Worm (Caenorhabditis elegans) whole organism, L4 larva: ENCODE data around the gene tsen-54.
A peak's percentile ranks its signal among the peaks of the same experiment; 100 is the strongest.

Source experiments
- F44E2.7 ChIP-seq: fragments of 200-800 bp; sonication (Bioruptor generic); IDR thresholded peaks from 2 replicates; pipeline ENCODE4 v2.1.2; 2022; ENCODE audit warnings: missing genetic modification characterization, missing compliant biosample characterization
- R02D3.7 ChIP-seq: fragments of 150-350 bp; sonication (generic microtip); optimal IDR thresholded peaks from 3 replicates; lab custom pipeline; 2014; ENCODE audit warnings: missing biosample characterization, missing genetic modification characterization
- T20F7.1 ChIP-seq: fragments of 200-800 bp; sonication (Bioruptor generic); optimal IDR thresholded peaks from 2 replicates; lab custom pipeline; 2018; ENCODE audit warnings: mild to moderate bottlenecking, missing genetic modification characterization, missing compliant biosample characterization
- ZK337.2 ChIP-seq: fragments of 200-800 bp; sonication (Bioruptor generic); IDR thresholded peaks from 2 replicates; pipeline ENCODE4 v1.3.6; 2022; ENCODE audit warnings: missing genetic modification reagents, missing genetic modification characterization, missing compliant biosample characterization
- aly-2 ChIP-seq: sonication (generic microtip); optimal IDR thresholded peaks from 2 replicates; lab custom pipeline; 2018; ENCODE audit warnings: missing biosample characterization, missing genetic modification characterization
- ceh-32 ChIP-seq: sonication (generic microtip); optimal IDR thresholded peaks from 2 replicates; lab custom pipeline; 2016; ENCODE audit warnings: mild to moderate bottlenecking, missing genetic modification characterization, missing compliant biosample characterization; ENCODE audit not compliant: poor library complexity
- ctbp-1 ChIP-seq: fragments of 200-800 bp; sonication (Bioruptor generic); IDR thresholded peaks from 2 replicates; pipeline ENCODE4 v1.3.6; 2022; ENCODE audit warnings: missing genetic modification reagents, missing genetic modification characterization, missing compliant biosample characterization
- daf-12 ChIP-seq: fragments of 150-350 bp; optimal IDR thresholded peaks from 2 replicates; lab custom pipeline; 2014; ENCODE audit warnings: missing biosample characterization, missing genetic modification reagents, missing genetic modification characterization
- dmd-9 ChIP-seq: fragments of 200-800 bp; sonication (Bioruptor generic); IDR thresholded peaks from 2 replicates; pipeline ENCODE4 v1.3.6; 2022; ENCODE audit warnings: missing genetic modification reagents, missing genetic modification characterization, missing compliant biosample characterization
- duxl-1 ChIP-seq: sonication (generic microtip); optimal IDR thresholded peaks from 2 replicates; lab custom pipeline; 2016; ENCODE audit warnings: mild to moderate bottlenecking, missing genetic modification characterization, moderate library complexity, missing compliant biosample characterization; ENCODE audit not compliant: poor library complexity
- dve-1 ChIP-seq: sonication (generic microtip); optimal IDR thresholded peaks from 2 replicates; lab custom pipeline; 2017; ENCODE audit warnings: antibody characterized with exemption, mild to moderate bottlenecking, missing genetic modification characterization, missing compliant biosample characterization; ENCODE audit not compliant: insufficient read depth
- egl-27 ChIP-seq: sonication (generic microtip); optimal IDR thresholded peaks from 3 replicates; lab custom pipeline; 2017; ENCODE audit warnings: missing biosample characterization, missing genetic modification reagents, missing genetic modification characterization
- fos-1 ChIP-seq: fragments of 150-350 bp; optimal IDR thresholded peaks from 2 replicates; lab custom pipeline; 2014; ENCODE audit warnings: missing biosample characterization, missing genetic modification characterization
- hmg-1.1 ChIP-seq: fragments of 200-800 bp; sonication (Bioruptor generic); IDR thresholded peaks from 2 replicates; pipeline ENCODE4 v1.3.6; 2022; ENCODE audit warnings: missing genetic modification reagents, missing genetic modification characterization, missing compliant biosample characterization
- lim-7 ChIP-seq: fragments of 200-800 bp; sonication (Bioruptor generic); IDR thresholded peaks from 2 replicates; pipeline ENCODE4 v1.3.6; 2022; ENCODE audit warnings: missing genetic modification characterization, missing compliant biosample characterization
- lin-1 ChIP-seq: fragments of 200-800 bp; sonication (Bioruptor generic); IDR thresholded peaks from 2 replicates; pipeline ENCODE4 v1.3.6; 2022; ENCODE audit warnings: missing genetic modification reagents, missing genetic modification characterization, missing compliant biosample characterization
- lir-3 ChIP-seq: sonication (generic microtip); optimal IDR thresholded peaks from 2 replicates; lab custom pipeline; 2016; ENCODE audit warnings: mild to moderate bottlenecking, missing genetic modification characterization, missing compliant biosample characterization
- lsy-2 ChIP-seq, 2 experiments: fragments of 150-350 bp in 1 of 2; sonication (generic microtip) in 1 of 2; optimal IDR thresholded peaks; 2 replicates each; lab custom pipeline; 2014 to 2017; ENCODE audit warnings: missing biosample characterization in 2 of 2, missing genetic modification characterization in 2 of 2
- mes-2 ChIP-seq: sonication (generic microtip); optimal IDR thresholded peaks from 2 replicates; lab custom pipeline; 2016; ENCODE audit warnings: missing genotype, mild to moderate bottlenecking, missing genetic modification characterization, missing compliant biosample characterization; ENCODE audit not compliant: poor library complexity, severe bottlenecking
- nhr-10 ChIP-seq: fragments of 150-350 bp; optimal IDR thresholded peaks from 2 replicates; lab custom pipeline; 2014; ENCODE audit warnings: missing biosample characterization, missing genetic modification characterization
- nhr-41 ChIP-seq: fragments of 200-800 bp; sonication (Bioruptor generic); IDR thresholded peaks from 2 replicates; pipeline ENCODE4 v1.3.6; 2022; ENCODE audit warnings: missing genetic modification reagents, missing genetic modification characterization, missing compliant biosample characterization
- nhr-42 ChIP-seq: fragments of 200-800 bp; sonication (Bioruptor generic); IDR thresholded peaks from 2 replicates; pipeline ENCODE4 v1.3.6; 2022; ENCODE audit warnings: missing genetic modification characterization, missing compliant biosample characterization
- nhr-77 ChIP-seq: fragments of 150-350 bp; optimal IDR thresholded peaks from 2 replicates; lab custom pipeline; 2014; ENCODE audit warnings: missing biosample characterization, missing genetic modification characterization
- php-3 ChIP-seq: fragments of 200-800 bp; sonication (Bioruptor generic); IDR thresholded peaks from 2 replicates; pipeline ENCODE4 v1.3.6; 2022; ENCODE audit warnings: missing genetic modification reagents, missing genetic modification characterization, missing compliant biosample characterization
- pqm-1 ChIP-seq: sonication (generic microtip); optimal IDR thresholded peaks from 2 replicates; lab custom pipeline; 2017; ENCODE audit warnings: missing biosample characterization, missing genetic modification characterization
- saeg-2 ChIP-seq: fragments of 200-800 bp; sonication (Bioruptor generic); IDR thresholded peaks from 2 replicates; pipeline ENCODE4 v1.3.6; 2022; ENCODE audit warnings: missing genetic modification reagents, missing genetic modification characterization, missing compliant biosample characterization
- set-16 ChIP-seq: fragments of 200-800 bp; sonication (Bioruptor generic); IDR thresholded peaks from 2 replicates; pipeline ENCODE4 v1.3.6; 2022; ENCODE audit warnings: missing genetic modification reagents, missing genetic modification characterization, missing compliant biosample characterization
- snpc-1.2 ChIP-seq: fragments of 200-800 bp; sonication (Bioruptor generic); IDR thresholded peaks from 2 replicates; pipeline ENCODE4 v1.3.6; 2022; ENCODE audit warnings: missing genetic modification reagents, missing genetic modification characterization, missing compliant biosample characterization
- spr-1 ChIP-seq: sonication (generic microtip); optimal IDR thresholded peaks from 2 replicates; lab custom pipeline; 2016; ENCODE audit warnings: mild to moderate bottlenecking, missing genetic modification characterization, missing compliant biosample characterization
- spr-3 ChIP-seq: fragments of 200-800 bp; sonication (Bioruptor generic); optimal IDR thresholded peaks from 2 replicates; lab custom pipeline; 2018; ENCODE audit warnings: mild to moderate bottlenecking, missing genetic modification characterization, missing compliant biosample characterization
- unc-130 ChIP-seq: sonication (generic microtip); optimal IDR thresholded peaks from 2 replicates; lab custom pipeline; 2016; ENCODE audit warnings: missing genetic modification reagents, missing genetic modification characterization, missing compliant biosample characterization
- unc-62 ChIP-seq, 3 experiments: fragments of 150-350 bp in 1 of 3; sonication (generic microtip); optimal IDR thresholded peaks in 2 of 3; peaks in 1 of 3; 1 replicate in 1 of 3; 2 replicates in 2 of 3; lab custom pipeline; 2014 to 2017; ENCODE audit warnings: missing biosample characterization in 3 of 3, missing genetic modification characterization in 3 of 3, missing genetic modification reagents in 3 of 3, missing genotype in 1 of 3
- zfp-2 ChIP-seq: sonication (generic microtip); optimal IDR thresholded peaks from 2 replicates; lab custom pipeline; 2016; ENCODE audit warnings: mild to moderate bottlenecking, missing genetic modification characterization, missing compliant biosample characterization
- zfp-3 ChIP-seq: fragments of 200-800 bp; sonication (Bioruptor generic); conservative IDR thresholded peaks from 2 replicates; pipeline ENCODE4 v1.3.6; 2022; ENCODE audit warnings: missing genetic modification reagents, missing genetic modification characterization, missing compliant biosample characterization
- ztf-7 ChIP-seq: fragments of 150-350 bp; optimal IDR thresholded peaks from 2 replicates; lab custom pipeline; 2014; ENCODE audit warnings: missing biosample characterization, missing genetic modification characterization

The tsen-54 gene

ce11 chrIV:1947891-1948290 lies at the start of gene tsen-54:
Gene tsen-54 (plus strand): TSS chrIV:1948191.
- TF ChIP-seq php-3 (GFP tag; lab: Robert Waterston, UW) (no peak), zfp-2 (tag; lab: Kevin White, UChicago) (no peak), pqm-1 (tag; lab: Kevin White, UChicago) (no peak), egl-27 (tag; lab: Kevin White, UChicago) (no peak), nhr-77 (no peak), ZK337.2 (GFP tag; lab: Robert Waterston, UW) (no peak), ctbp-1 (GFP tag; lab: Robert Waterston, UW) (no peak), mes-2 (tag; lab: Kevin White, UChicago) (no peak), ceh-32 (tag; lab: Kevin White, UChicago) (no peak), snpc-1.2 (GFP tag; lab: Robert Waterston, UW) (no peak), zfp-3 (GFP tag; lab: Robert Waterston, UW) (no peak)

- TF ChIP-seq ztf-7 (tag; lab: Kevin White, UChicago) (no peak), lir-3 (no peak), aly-2 (tag; lab: Kevin White, UChicago) (no peak), unc-62 (GFP tag; optimal IDR thresholded peaks at IDR 0.05 in 1 of 2; lab: Kevin White, UChicago) (peak in 1 of 2 experiments; percentile 96), unc-62 (tag; optimal IDR thresholded peaks at IDR 0.05; lab: Kevin White, UChicago) (no peak), T20F7.1 (GFP tag; lab: Kevin White, UChicago) (no peak), R02D3.7 (tag; lab: Kevin White, UChicago) (no peak)
Measured at ce11 chrIV:1900971-1901370, 47.0 kb upstream of the tsen-54 start.

- no peak for TF ChIP-seq hmg-1.1 (GFP tag; lab: Robert Waterston, UW)
- TF ChIP-seq unc-130 (GFP tag; lab: Kevin White, UChicago) = no peak
- no peak for TF ChIP-seq dve-1
- no peak for TF ChIP-seq nhr-42
- no peak for TF ChIP-seq snpc-1.2 (GFP tag; lab: Robert Waterston, UW)
- TF ChIP-seq lim-7 (GFP tag; lab: Robert Waterston, UW) = no peak
- no peak for TF ChIP-seq nhr-41 (GFP tag; lab: Robert Waterston, UW)
- no peak for TF ChIP-seq spr-3
- TF ChIP-seq lin-1 (GFP tag; lab: Robert Waterston, UW) = no peak
- TF ChIP-seq saeg-2 (GFP tag; lab: Robert Waterston, UW) = no peak
- TF ChIP-seq spr-1 (tag; lab: Kevin White, UChicago) = no peak
- TF ChIP-seq ztf-7 (tag; lab: Kevin White, UChicago) = no peak
- no peak for TF ChIP-seq daf-12
Measured at ce11 chrIV:1902022-1902421, 46.0 kb upstream of the tsen-54 start, which contains the start of gene egl-18. Gene egl-18 (plus strand): TSS chrIV:1902322.

ce11 chrIV:1904072-1904671 lies 43.8 kb upstream of the tsen-54 start:
- TF ChIP-seq nhr-42 (no peak), hmg-1.1 (GFP tag; lab: Robert Waterston, UW) (0 out of 2 replicates have a peak, but pooled peaks have one; percentile 6), nhr-10 (tag; lab: Kevin White, UChicago) (no peak), fos-1 (tag; lab: Kevin White, UChicago) (no peak), F44E2.7 (GFP tag; lab: Robert Waterston, UW) (no peak), dmd-9 (no peak), set-16 (GFP tag; lab: Robert Waterston, UW) (peak; percentile 80), unc-62 (GFP tag; optimal IDR thresholded peaks at IDR 0.05 in 1 of 2; lab: Kevin White, UChicago) (peak in 1 of 2 experiments; percentile 78), unc-62 (tag; optimal IDR thresholded peaks at IDR 0.05; lab: Kevin White, UChicago) (no peak), duxl-1 (tag; lab: Kevin White, UChicago) (peak; percentile 95), lsy-2 (tag; optimal IDR thresholded peaks at IDR 0.05; lab: Kevin White, UChicago) (peak in 1 of 2 experiments; percentile 66)
- TF ChIP-seq, all 104 proteins: peak for 5
